Fruit fly (Drosophila melanogaster) whole organism, embryonic: ENCODE results near the gene Muc91C.

Source experiments
- Abd-B ChIP-seq: fragments of 200-800 bp; sonication (Bioruptor generic); optimal IDR thresholded peaks from 2 replicates; lab custom pipeline; 2018; ENCODE audit warnings: missing biosample characterization, mild to moderate bottlenecking, missing genetic modification characterization, moderate library complexity
- Atf6 ChIP-seq: fragments of 200-800 bp; sonication (Bioruptor generic); IDR thresholded peaks from 2 replicates; pipeline ENCODE4 v1.3.6; 2022; ENCODE audit warnings: missing biosample characterization, missing genetic modification characterization
- CG10959 ChIP-seq: fragments of 200-800 bp; sonication (Bioruptor generic); IDR thresholded peaks from 2 replicates; pipeline ENCODE4 v1.3.6; 2022; ENCODE audit warnings: missing biosample characterization, missing genetic modification characterization
- CG11695 ChIP-seq: fragments of 200-800 bp; sonication (Bioruptor generic); IDR thresholded peaks from 3 replicates; pipeline ENCODE4 v1.3.6; 2022; ENCODE audit warnings: missing biosample characterization, missing genetic modification characterization
- CG13624 ChIP-seq: fragments of 200-800 bp; sonication (Bioruptor generic); optimal IDR thresholded peaks from 2 replicates; lab custom pipeline; 2016; ENCODE audit warnings: missing biosample characterization, missing genetic modification characterization
- CG15696 ChIP-seq: fragments of 200-800 bp; sonication (Bioruptor generic); optimal IDR thresholded peaks from 2 replicates; lab custom pipeline; 2019; ENCODE audit warnings: missing biosample characterization, mild to moderate bottlenecking, missing genetic modification characterization, moderate library complexity
- CG17568 ChIP-seq: fragments of 200-800 bp; sonication (Bioruptor generic); optimal IDR thresholded peaks from 2 replicates; lab custom pipeline; 2018; ENCODE audit warnings: missing biosample characterization, mild to moderate bottlenecking, missing genetic modification characterization, moderate library complexity
- CG17802 ChIP-seq: fragments of 200-800 bp; sonication (Bioruptor generic); optimal IDR thresholded peaks from 2 replicates; lab custom pipeline; 2018; ENCODE audit warnings: missing biosample characterization, mild to moderate bottlenecking, missing genetic modification characterization, moderate library complexity
- CG17829 ChIP-seq: fragments of 200-800 bp; optimal IDR thresholded peaks from 2 replicates; lab custom pipeline; 2019; ENCODE audit warnings: missing biosample characterization, mild to moderate bottlenecking, missing genetic modification characterization, moderate library complexity
- CG18764 ChIP-seq: fragments of 200-800 bp; sonication (Bioruptor generic); optimal IDR thresholded peaks from 3 replicates; lab custom pipeline; 2016; ENCODE audit warnings: missing biosample characterization, missing genetic modification characterization
- CG3995 ChIP-seq: fragments of 200-800 bp; sonication (Bioruptor generic); optimal IDR thresholded peaks from 3 replicates; lab custom pipeline; 2016; ENCODE audit warnings: missing biosample characterization, missing genetic modification characterization
- CG42726 ChIP-seq: fragments of 200-800 bp; sonication (Bioruptor generic); IDR thresholded peaks from 2 replicates; pipeline ENCODE4 v1.3.6; 2022; ENCODE audit warnings: missing biosample characterization, missing genetic modification characterization; ENCODE audit not compliant: partially characterized antibody
- CG4282 ChIP-seq: fragments of 200-800 bp; sonication (Bioruptor generic); optimal IDR thresholded peaks from 2 replicates; lab custom pipeline; 2016; ENCODE audit warnings: missing biosample characterization, missing genetic modification characterization
- CG4328 ChIP-seq: fragments of 200-800 bp; sonication (Bioruptor generic); optimal IDR thresholded peaks from 3 replicates; lab custom pipeline; 2017; ENCODE audit warnings: missing biosample characterization, missing genetic modification reagents, missing genetic modification characterization
- CG4404 ChIP-seq: fragments of 200-800 bp; sonication (Bioruptor generic); IDR thresholded peaks from 2 replicates; pipeline ENCODE4 v1.3.6; 2022; ENCODE audit warnings: missing biosample characterization, missing genetic modification characterization
- CG6272 ChIP-seq: fragments of 200-800 bp; sonication (Bioruptor generic); IDR thresholded peaks from 2 replicates; pipeline ENCODE4 v1.3.6; 2022; ENCODE audit warnings: missing biosample characterization, missing genetic modification characterization
- CG6689 ChIP-seq: fragments of 200-800 bp; sonication (Bioruptor generic); IDR thresholded peaks from 2 replicates; pipeline ENCODE4 v1.3.6; 2022; ENCODE audit warnings: missing biosample characterization, missing genetic modification characterization
- CG8290 ChIP-seq, 3 experiments: fragments of 200-800 bp; sonication (Bioruptor generic); optimal IDR thresholded peaks; 2 replicates each; lab custom pipeline; 2016 to 2019; ENCODE audit warnings: missing biosample characterization in 3 of 3, missing genetic modification characterization in 3 of 3, mild to moderate bottlenecking in 2 of 3, moderate library complexity in 1 of 3
- CG8388 ChIP-seq: fragments of 200-800 bp; sonication (Bioruptor generic); optimal IDR thresholded peaks from 2 replicates; lab custom pipeline; 2019; ENCODE audit warnings: missing biosample characterization, mild to moderate bottlenecking, missing genetic modification characterization, moderate library complexity
- CG9932 ChIP-seq: fragments of 200-800 bp; sonication (Bioruptor generic); IDR thresholded peaks from 2 replicates; pipeline ENCODE4 v1.3.6; 2022; ENCODE audit warnings: missing biosample characterization, missing genetic modification characterization
- Dip2 ChIP-seq: fragments of 200-800 bp; sonication (Bioruptor generic); IDR thresholded peaks from 2 replicates; pipeline ENCODE4 v1.3.6; 2022; ENCODE audit warnings: missing biosample characterization, missing genetic modification characterization
- Doc3 ChIP-seq: fragments of 200-800 bp; sonication (Bioruptor generic); IDR thresholded peaks from 3 replicates; pipeline ENCODE4 v1.3.6; 2022; ENCODE audit warnings: missing biosample characterization, missing genetic modification characterization; ENCODE audit not compliant: partially characterized antibody
- HHEX ChIP-seq: fragments of 200-800 bp; sonication (Bioruptor generic); optimal IDR thresholded peaks from 3 replicates; lab custom pipeline; 2017; ENCODE audit warnings: missing biosample characterization, mild to moderate bottlenecking, missing genetic modification characterization, missing genetic modification reagents
- Meics ChIP-seq: fragments of 200-800 bp; sonication (Bioruptor generic); optimal IDR thresholded peaks from 2 replicates; lab custom pipeline; 2017; ENCODE audit warnings: missing biosample characterization, mild to moderate bottlenecking, missing genetic modification characterization
- Pdp1 ChIP-seq, 2 experiments: fragments of 200-800 bp; sonication (Bioruptor generic); optimal IDR thresholded peaks; 3 replicates each; lab custom pipeline; 2016; ENCODE audit warnings: missing biosample characterization in 2 of 2, missing genetic modification characterization in 2 of 2, mild to moderate bottlenecking in 1 of 2, moderate library complexity in 1 of 2
- Sry-δ ChIP-seq: fragments of 200-800 bp; sonication (Bioruptor generic); optimal IDR thresholded peaks from 2 replicates; lab custom pipeline; 2016; ENCODE audit warnings: missing biosample characterization, missing genetic modification characterization
- Taf1 ChIP-seq: fragments of 200-800 bp; sonication (Bioruptor generic); IDR thresholded peaks from 2 replicates; pipeline ENCODE4 v1.3.6; 2022; ENCODE audit warnings: missing biosample characterization, missing genetic modification characterization
- dimm ChIP-seq: fragments of 200-800 bp; sonication (Bioruptor generic); IDR thresholded peaks from 2 replicates; pipeline ENCODE4 v1.3.6; 2022; ENCODE audit warnings: missing biosample characterization, missing genetic modification characterization
- dm ChIP-seq: fragments of 200-800 bp; sonication (Bioruptor generic); optimal IDR thresholded peaks from 3 replicates; lab custom pipeline; 2016; ENCODE audit warnings: missing biosample characterization, missing genetic modification characterization
- grn ChIP-seq: fragments of 200-800 bp; sonication (Bioruptor generic); optimal IDR thresholded peaks from 3 replicates; lab custom pipeline; 2017; ENCODE audit warnings: missing biosample characterization, missing genetic modification characterization
- mirr ChIP-seq: fragments of 200-800 bp; sonication (Bioruptor generic); optimal IDR thresholded peaks from 3 replicates; lab custom pipeline; 2018; ENCODE audit warnings: missing biosample characterization, mild to moderate bottlenecking, missing genetic modification characterization
- nau ChIP-seq: fragments of 200-800 bp; sonication (Bioruptor generic); optimal IDR thresholded peaks from 3 replicates; lab custom pipeline; 2017; ENCODE audit warnings: missing biosample characterization, mild to moderate bottlenecking, missing genetic modification characterization, missing genetic modification reagents
- nmo ChIP-seq: fragments of 200-800 bp; sonication (Bioruptor generic); optimal IDR thresholded peaks from 2 replicates; lab custom pipeline; 2018; ENCODE audit warnings: missing biosample characterization, mild to moderate bottlenecking, missing genetic modification characterization, moderate library complexity
- onecut ChIP-seq: fragments of 200-800 bp; sonication (Bioruptor generic); IDR thresholded peaks from 2 replicates; pipeline ENCODE4 v1.3.6; 2022; ENCODE audit warnings: missing biosample characterization, missing genetic modification characterization
- ro ChIP-seq: fragments of 200-800 bp; sonication (Bioruptor generic); IDR thresholded peaks from 2 replicates; pipeline ENCODE4 v1.3.6; 2022; ENCODE audit warnings: missing biosample characterization, missing genetic modification characterization
- sc ChIP-seq, 3 experiments: fragments of >200 bp in 2 of 3; fragments of 200-800 bp in 1 of 3; sonication (Bioruptor generic) in 1 of 3; optimal IDR thresholded peaks; 2 replicates in 2 of 3; 3 replicates in 1 of 3; lab custom pipeline; 2017; ENCODE audit warnings: mild to moderate bottlenecking in 1 of 3, missing biosample characterization in 1 of 3, missing genetic modification characterization in 1 of 3, missing genetic modification reagents in 1 of 3
- sim ChIP-seq: fragments of 200-800 bp; sonication (Bioruptor generic); IDR thresholded peaks from 2 replicates; pipeline ENCODE4 v1.3.6; 2022; ENCODE audit warnings: missing biosample characterization, missing genetic modification characterization
- sna ChIP-seq: fragments of 200-800 bp; sonication (Bioruptor generic); IDR thresholded peaks from 2 replicates; pipeline ENCODE4 v1.3.6; 2022; ENCODE audit warnings: missing biosample characterization, missing genetic modification characterization; ENCODE audit not compliant: partially characterized antibody
- tio ChIP-seq: fragments of 200-800 bp; sonication (Bioruptor generic); optimal IDR thresholded peaks from 2 replicates; lab custom pipeline; 2017; ENCODE audit warnings: missing biosample characterization, missing genetic modification characterization, inconsistent platforms
- toy ChIP-seq: fragments of 200-800 bp; sonication (Bioruptor generic); IDR thresholded peaks from 2 replicates; pipeline ENCODE4 v1.3.6; 2022; ENCODE audit warnings: missing biosample characterization, missing genetic modification characterization
- twi ChIP-seq: fragments of 200-800 bp; optimal IDR thresholded peaks from 2 replicates; lab custom pipeline; 2019; ENCODE audit warnings: missing biosample characterization, mild to moderate bottlenecking, missing genetic modification characterization, moderate library complexity
- zen ChIP-seq: fragments of 200-800 bp; sonication (Bioruptor generic); optimal IDR thresholded peaks from 3 replicates; lab custom pipeline; 2018; ENCODE audit warnings: missing biosample characterization, mild to moderate bottlenecking, missing genetic modification characterization, moderate library complexity
- zfh1 ChIP-seq: fragments of 200-800 bp; sonication (Bioruptor generic); IDR thresholded peaks from 3 replicates; pipeline ENCODE4 v1.3.6; 2022; ENCODE audit warnings: missing biosample characterization, missing genetic modification characterization

Gene Muc91C

dm6 chr3R:18738086-18738485, 45.6 kb upstream of the Muc91C start (continued):
- peak; percentile 31; the same call in 1 of the 3 replicates for TF ChIP-seq CG11695
- TF ChIP-seq HHEX (GFP tag; lab: Kevin White, UChicago): no peak
- peak; percentile 97 for TF ChIP-seq Meics (GFP tag; lab: Kevin White, UChicago)
- peak; percentile 41; the same call in 1 of the 2 replicates for TF ChIP-seq CG6689
- TF ChIP-seq CG3995 (GFP tag; lab: Kevin White, UChicago): peak; percentile 21
- TF ChIP-seq nau (GFP tag; lab: Kevin White, UChicago): no peak
- TF ChIP-seq sc (optimal IDR thresholded peaks at IDR 0.05; lab: Kevin White, UChicago): no peak
- TF ChIP-seq sc (GFP tag; optimal IDR thresholded peaks at IDR 0.05; lab: Kevin White, UChicago): no peak
- peak in 1 of 2 experiments; percentile 40 for TF ChIP-seq Pdp1 (GFP tag; optimal IDR thresholded peaks at IDR 0.05; lab: Kevin White, UChicago)
- TF ChIP-seq zen: peak; percentile 45
- no peak for TF ChIP-seq CG4328 (GFP tag; lab: Kevin White, UChicago)
- TF ChIP-seq dm (GFP tag; lab: Kevin White, UChicago): peak; percentile 8
- TF ChIP-seq Atf6: 0 out of 2 replicates have a peak, but pooled peaks have one; percentile 15
- TF ChIP-seq CG9932 (GFP tag; lab: Robert Waterston, UW): peak; percentile 34; the same call in 1 of the 2 replicates
- no peak for TF ChIP-seq toy (GFP tag; lab: Robert Waterston, UW)
- peak; percentile 6 for TF ChIP-seq CG13624
- TF ChIP-seq grn: peak; percentile 32
- no peak for TF ChIP-seq tio (GFP tag; lab: Kevin White, UChicago)
- TF ChIP-seq twi (tag; lab: Kevin White, UChicago): peak; percentile 62
- peak; percentile 72 for TF ChIP-seq Sry-δ (GFP tag; lab: Kevin White, UChicago)
- TF ChIP-seq CG17568 (GFP tag; lab: Kevin White, UChicago): no peak
- TF ChIP-seq nmo (GFP tag; lab: Kevin White, UChicago): peak; percentile 7
- peak; percentile 28; the same call in 1 of the 2 replicates for TF ChIP-seq CG4404 (GFP tag; lab: Robert Waterston, UW)
- no peak for TF ChIP-seq Doc3 (GFP tag; lab: Robert Waterston, UW)
- 0 out of 3 replicates have a peak, but pooled peaks have one; percentile 25 for TF ChIP-seq zfh1 (GFP tag; lab: Robert Waterston, UW)
- TF ChIP-seq Taf1 (GFP tag; lab: Robert Waterston, UW): no peak
- TF ChIP-seq CG8388 (GFP tag; lab: Kevin White, UChicago): no peak
- no peak for TF ChIP-seq sim (GFP tag; lab: Robert Waterston, UW)
- TF ChIP-seq CG42726: no peak
- peak; percentile 22 for TF ChIP-seq CG15696
- TF ChIP-seq CG10959 (GFP tag; lab: Robert Waterston, UW): no peak
- no peak for TF ChIP-seq dimm (GFP tag; lab: Robert Waterston, UW)
- TF ChIP-seq CG17802 (tag; lab: Kevin White, UChicago): no peak
- peak; percentile 1 for TF ChIP-seq Abd-B (GFP tag; lab: Kevin White, UChicago)
- no peak for TF ChIP-seq CG6272 (GFP tag; lab: Robert Waterston, UW)
- no peak for TF ChIP-seq sna (GFP tag; lab: Robert Waterston, UW)
- no peak for TF ChIP-seq CG4282 (GFP tag; lab: Kevin White, UChicago)
- no peak for TF ChIP-seq onecut
- no peak for TF ChIP-seq CG18764
- TF ChIP-seq CG17829: no peak
- TF ChIP-seq mirr: no peak
- no peak for TF ChIP-seq CG8290 (GFP tag; optimal IDR thresholded peaks at IDR 0.05; lab: Kevin White, UChicago)
- peak in 1 of 2 experiments; percentile 69 for TF ChIP-seq CG8290 (tag; optimal IDR thresholded peaks at IDR 0.05; lab: Kevin White, UChicago)
- no peak for TF ChIP-seq ro (GFP tag; lab: Robert Waterston, UW)
- TF ChIP-seq Dip2 (GFP tag; lab: Robert Waterston, UW): no peak
